Worm (Caenorhabditis elegans) whole organism, L1 larva: ENCODE data around the gene ctsa-2.

Experiments
- C04F5.9 ChIP-seq: sonication (generic microtip); optimal IDR thresholded peaks from 2 replicates; lab custom pipeline; 2016; ENCODE audit warnings: missing genetic modification characterization, missing compliant biosample characterization
- C16A3.4 ChIP-seq: fragments of 150-350 bp; optimal IDR thresholded peaks from 2 replicates; lab custom pipeline; 2014; ENCODE audit warnings: missing biosample characterization, missing genetic modification characterization
- Y116A8C.19 ChIP-seq: sonication (generic microtip); optimal IDR thresholded peaks from 2 replicates; lab custom pipeline; 2016; ENCODE audit warnings: missing compliant biosample characterization, missing genetic modification characterization, borderline replicate concordance
- dpl-1 ChIP-seq, 3 experiments: fragments of 150-350 bp in 2 of 3; sonication (generic microtip) in 1 of 3; optimal IDR thresholded peaks; 2 replicates each; lab custom pipeline; 2014 to 2017; ENCODE audit warnings: missing biosample characterization in 3 of 3, missing genetic modification characterization in 3 of 3, missing genetic modification reagents in 3 of 3
- dsc-1 ChIP-seq: sonication (generic microtip); optimal IDR thresholded peaks from 2 replicates; lab custom pipeline; 2016; ENCODE audit warnings: mild to moderate bottlenecking, missing genetic modification characterization, missing compliant biosample characterization
- efl-1 ChIP-seq, 4 experiments: fragments of 150-350 bp; optimal IDR thresholded peaks in 3 of 4; peaks in 1 of 4; 1 replicate in 1 of 4; 2 replicates in 3 of 4; lab custom pipeline; 2014; ENCODE audit warnings: missing biosample characterization in 2 of 4, missing genetic modification characterization in 2 of 4, missing genetic modification reagents in 2 of 4
- elt-2 ChIP-seq: sonication (generic microtip); optimal IDR thresholded peaks from 2 replicates; lab custom pipeline; 2016; ENCODE audit warnings: missing genetic modification characterization, mild to moderate bottlenecking, inconsistent platforms, missing compliant biosample characterization, missing genetic modification reagents
- elt-3 ChIP-seq, 6 experiments: fragments of 150-350 bp in 1 of 6; sonication (generic microtip); optimal IDR thresholded peaks; 2 replicates each; lab custom pipeline; 2017 to 2018; ENCODE audit warnings: missing biosample characterization in 6 of 6, missing genetic modification characterization in 6 of 6, inconsistent platforms in 1 of 6
- ets-5 ChIP-seq: fragments of 200-800 bp; sonication (Bioruptor generic); IDR thresholded peaks from 2 replicates; pipeline ENCODE4 v1.3.6; 2022; ENCODE audit warnings: missing genetic modification characterization, missing compliant biosample characterization
- fkh-8 ChIP-seq: sonication (generic microtip); optimal IDR thresholded peaks from 2 replicates; lab custom pipeline; 2016; ENCODE audit warnings: mild to moderate bottlenecking, missing genetic modification characterization, missing compliant biosample characterization
- fos-1 ChIP-seq: fragments of 150-350 bp; optimal IDR thresholded peaks from 2 replicates; lab custom pipeline; 2014; ENCODE audit warnings: missing biosample characterization, missing genetic modification characterization
- grh-1 ChIP-seq: fragments of 200-800 bp; sonication (Bioruptor generic); IDR thresholded peaks from 2 replicates; pipeline ENCODE4 v1.3.6; 2022; ENCODE audit warnings: missing genetic modification reagents, missing genetic modification characterization, missing compliant biosample characterization
- lin-13 ChIP-seq: fragments of 150-350 bp; optimal IDR thresholded peaks from 2 replicates; lab custom pipeline; 2014; ENCODE audit warnings: missing biosample characterization, missing genetic modification reagents, missing genetic modification characterization
- mef-2 ChIP-seq: fragments of 150-350 bp; optimal IDR thresholded peaks from 2 replicates; lab custom pipeline; 2014; ENCODE audit warnings: missing biosample characterization, missing genetic modification characterization
- nhr-19 ChIP-seq: fragments of 200-800 bp; sonication (Bioruptor generic); conservative IDR thresholded peaks from 2 replicates; pipeline ENCODE4 v1.3.6; 2022; ENCODE audit warnings: missing genetic modification characterization, missing compliant biosample characterization
- nhr-237 ChIP-seq: fragments of 150-350 bp; optimal IDR thresholded peaks from 2 replicates; lab custom pipeline; 2014; ENCODE audit warnings: missing biosample characterization, missing genetic modification characterization
- nhr-47 ChIP-seq: sonication (generic microtip); optimal IDR thresholded peaks from 2 replicates; lab custom pipeline; 2016; ENCODE audit warnings: mild to moderate bottlenecking, missing genetic modification characterization, moderate library complexity, missing compliant biosample characterization
- nhr-85 ChIP-seq: sonication (generic microtip); peaks from one replicate; lab custom pipeline; 2016; ENCODE audit warnings: missing genetic modification characterization, inconsistent platforms, missing compliant biosample characterization
- pag-3 ChIP-seq: sonication (generic microtip); optimal IDR thresholded peaks from 2 replicates; lab custom pipeline; 2017; ENCODE audit warnings: missing genetic modification characterization, mild to moderate bottlenecking, missing compliant biosample characterization, antibody characterized with exemption, borderline replicate concordance; ENCODE audit not compliant: insufficient read depth
- skn-1 ChIP-seq: fragments of 150-350 bp; optimal IDR thresholded peaks from 2 replicates; lab custom pipeline; 2014; ENCODE audit warnings: missing biosample characterization, missing genetic modification characterization
- snpc-4 ChIP-seq: fragments of 150-350 bp; optimal IDR thresholded peaks from 2 replicates; lab custom pipeline; 2014; ENCODE audit warnings: missing biosample characterization, missing genetic modification characterization
- swsn-7 ChIP-seq: sonication (generic microtip); optimal IDR thresholded peaks from 2 replicates; lab custom pipeline; 2016; ENCODE audit warnings: missing genetic modification characterization, missing compliant biosample characterization
- tlp-1 ChIP-seq: fragments of 150-350 bp; optimal IDR thresholded peaks from 2 replicates; lab custom pipeline; 2014; ENCODE audit warnings: missing biosample characterization, missing genetic modification characterization
- unc-130 ChIP-seq: fragments of 150-350 bp; optimal IDR thresholded peaks from 2 replicates; lab custom pipeline; 2017; ENCODE audit warnings: missing biosample characterization, missing genetic modification characterization, inconsistent platforms
- vab-15 ChIP-seq: sonication (generic microtip); optimal IDR thresholded peaks from 2 replicates; lab custom pipeline; 2017; ENCODE audit warnings: missing genotype, mild to moderate bottlenecking, missing genetic modification characterization, missing compliant biosample characterization
- xbp-1 ChIP-seq: sonication (generic microtip); optimal IDR thresholded peaks from 2 replicates; lab custom pipeline; 2016; ENCODE audit warnings: missing genetic modification characterization, missing compliant biosample characterization
- zip-4 ChIP-seq: fragments of 200-800 bp; sonication (Bioruptor generic); optimal IDR thresholded peaks from 2 replicates; lab custom pipeline; 2018; ENCODE audit warnings: mild to moderate bottlenecking, missing genetic modification characterization, moderate library complexity, missing compliant biosample characterization

ctsa-2 gene

DNA sequence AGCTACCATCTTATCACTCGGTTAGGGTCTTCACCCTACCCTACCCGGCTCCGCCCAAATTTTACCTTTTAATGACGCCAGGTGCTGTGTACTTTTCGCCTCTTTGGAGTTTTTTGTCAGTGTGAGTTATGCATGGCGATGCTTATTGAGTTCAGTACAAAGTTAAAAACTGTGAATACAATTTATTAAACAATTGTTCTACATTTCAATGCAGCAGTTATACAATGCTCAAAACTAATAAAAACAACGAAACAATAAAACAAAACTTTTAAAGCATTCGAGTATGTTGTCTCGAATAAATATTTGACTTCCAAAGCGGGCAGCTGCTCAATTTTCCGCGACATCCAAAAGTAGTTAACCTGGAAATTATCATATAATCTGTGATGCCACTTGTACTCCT lies at the start of gene ctsa-2:
ctsa-2 (minus strand) TSS at position 101 of the 400 bp plus-strand sequence.
- no peak for TF ChIP-seq efl-1 (optimal IDR thresholded peaks at IDR 0.05; lab: Kevin White, UChicago)
- TF ChIP-seq efl-1 (GFP tag; optimal IDR thresholded peaks at IDR 0.05 in 1 of 2; lab: Kevin White, UChicago), result peak in 1 of 2 experiments; percentile 38
- TF ChIP-seq unc-130 (tag; lab: Kevin White, UChicago), result no peak

DNA sequence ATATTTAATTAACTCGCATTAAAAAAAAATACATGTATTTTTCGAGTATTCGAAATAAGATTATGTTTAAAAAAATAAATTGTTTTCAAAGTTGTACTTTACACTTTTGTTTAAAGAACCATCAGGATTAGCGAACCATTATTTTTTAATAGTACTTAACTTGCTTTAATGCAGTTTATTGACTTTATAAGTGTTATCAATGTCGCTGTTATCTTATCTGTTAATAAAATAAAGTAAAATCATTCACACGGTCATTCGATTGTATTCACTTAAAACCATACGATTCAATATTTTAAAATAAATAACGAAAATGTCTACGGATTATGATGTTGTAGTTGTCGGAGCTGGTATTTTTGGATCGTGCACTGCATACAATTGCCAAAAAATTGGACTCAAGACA lies 46.1 kb upstream of the ctsa-2 start, which contains the start of gene C15B12.1:
C15B12.1 (plus strand) TSS at position 271 of the 400 bp plus-strand sequence.
- TF ChIP-seq vab-15 (tag; lab: Kevin White, UChicago) (no peak), elt-2 (tag; lab: Kevin White, UChicago) (peak; percentile 82), elt-3 (tag; optimal IDR thresholded peaks at IDR 0.05; lab: Kevin White, UChicago) (peak in 1 of 6 experiments; percentile 9)

DNA sequence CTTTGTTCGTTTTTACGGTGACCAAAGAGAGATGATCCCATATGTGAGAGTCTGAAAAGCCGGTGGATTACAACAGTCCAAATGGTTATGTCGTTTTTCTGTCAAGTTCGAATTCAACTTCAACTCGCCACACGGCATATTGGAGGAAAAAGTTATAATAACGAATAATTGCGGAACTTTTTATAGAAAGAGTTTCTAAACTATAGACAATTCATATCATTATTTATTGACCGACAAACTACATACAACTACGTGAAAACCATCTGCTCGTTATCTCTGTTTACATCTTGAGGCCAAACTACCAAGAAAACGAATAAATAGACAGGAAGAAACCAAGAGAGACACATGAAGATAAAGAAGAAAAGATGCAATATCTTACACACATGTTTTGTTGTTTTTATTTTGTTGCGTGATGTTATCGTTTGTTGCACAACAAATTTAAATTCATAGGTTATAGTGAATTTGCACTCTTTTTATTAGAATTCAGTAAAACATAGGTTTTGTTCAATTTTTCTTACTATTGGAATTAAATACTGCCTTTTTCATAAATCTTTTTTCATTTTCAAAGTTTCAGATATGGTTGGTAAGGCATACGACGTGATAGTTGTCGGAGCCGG lies 43.4 kb upstream of the ctsa-2 start, which contains the start of the genes C15B12.4 and C15B12.8:
C15B12.4 (minus strand) TSS at position 51 of the 617 bp plus-strand sequence.
C15B12.8 (plus strand) TSS at position 567 of the 617 bp plus-strand sequence.
- TF ChIP-seq efl-1 (optimal IDR thresholded peaks at IDR 0.05; lab: Kevin White, UChicago) (no peak), efl-1 (GFP tag; optimal IDR thresholded peaks at IDR 0.05 in 1 of 2; lab: Kevin White, UChicago) (peak in 1 of 2 experiments; percentile 12), swsn-7 (tag; lab: Kevin White, UChicago) (no peak), dsc-1 (tag; lab: Kevin White, UChicago) (peak; percentile 39)

DNA sequence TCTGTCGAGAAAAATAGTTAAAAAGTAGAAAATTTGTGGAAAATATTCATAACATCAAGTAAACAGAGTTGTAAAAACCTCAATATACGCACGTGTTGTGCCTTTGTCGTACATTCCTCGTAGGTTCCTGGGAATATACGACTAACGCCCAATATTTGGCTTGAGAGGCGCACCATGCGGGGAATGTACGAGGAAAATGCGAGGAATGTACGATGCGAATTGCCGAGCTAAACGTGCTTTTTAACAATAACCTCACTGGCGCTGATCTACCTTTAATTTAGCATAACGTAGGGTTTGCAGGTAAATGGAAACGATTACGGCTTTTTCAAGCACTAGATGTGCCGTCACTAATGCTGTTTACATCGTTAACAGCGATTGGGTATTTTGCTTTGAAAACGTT lies 38.1 kb upstream of the ctsa-2 start, which contains the start of gene C15B12.9:
C15B12.9 (plus strand) TSS at position 301 of the 400 bp plus-strand sequence.
- TF ChIP-seq skn-1 (tag; lab: Kevin White, UChicago), result no peak
- TF ChIP-seq nhr-237, result no peak
- TF ChIP-seq swsn-7 (tag; lab: Kevin White, UChicago), result no peak
- no peak for TF ChIP-seq mef-2
- TF ChIP-seq Y116A8C.19 (tag; lab: Kevin White, UChicago), result no peak
- TF ChIP-seq zip-4 (GFP tag; lab: Kevin White, UChicago), result no peak
- no peak for TF ChIP-seq pag-3
- no peak for TF ChIP-seq snpc-4 (tag; lab: Kevin White, UChicago)
- TF ChIP-seq C04F5.9, result no peak
- no peak for TF ChIP-seq fkh-8 (tag; lab: Kevin White, UChicago)
- no peak for TF ChIP-seq vab-15 (tag; lab: Kevin White, UChicago)
- no peak for TF ChIP-seq grh-1 (GFP tag; lab: Robert Waterston, UW)
- TF ChIP-seq fos-1 (tag; lab: Kevin White, UChicago), result no peak
- no peak for TF ChIP-seq C16A3.4 (tag; lab: Kevin White, UChicago)
- TF ChIP-seq elt-2 (tag; lab: Kevin White, UChicago), result no peak
- TF ChIP-seq unc-130 (tag; lab: Kevin White, UChicago), result no peak

DNA sequence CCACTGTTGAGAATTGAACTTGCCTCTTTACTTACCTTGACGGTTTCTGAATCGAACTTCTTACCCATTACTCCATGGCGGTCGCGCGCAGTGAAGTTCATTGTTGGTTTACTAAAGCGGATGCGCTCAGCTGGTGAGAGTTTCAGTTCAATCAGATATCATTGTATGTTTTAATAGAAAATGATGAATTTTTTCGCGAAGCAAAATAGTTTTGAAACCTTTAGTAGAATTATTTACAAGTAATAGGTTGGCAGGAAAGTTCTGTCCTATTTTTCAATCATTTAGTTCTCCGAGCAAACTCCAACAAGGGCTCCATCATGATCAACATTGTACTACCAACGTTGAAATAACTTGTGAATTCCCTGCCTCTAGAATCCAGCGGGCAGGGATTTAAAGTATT lies 37.1 kb upstream of the ctsa-2 start, which contains the start of gene C15B12.3:
C15B12.3 (minus strand) TSS at position 101 of the 400 bp plus-strand sequence.
- TF ChIP-seq nhr-85 (no peak), ets-5 (GFP tag; lab: Robert Waterston, UW) (no peak), xbp-1 (no peak), tlp-1 (tag; lab: Kevin White, UChicago) (no peak), nhr-47 (tag; lab: Kevin White, UChicago) (no peak), lin-13 (GFP tag; lab: Kevin White, UChicago) (no peak)

DNA sequence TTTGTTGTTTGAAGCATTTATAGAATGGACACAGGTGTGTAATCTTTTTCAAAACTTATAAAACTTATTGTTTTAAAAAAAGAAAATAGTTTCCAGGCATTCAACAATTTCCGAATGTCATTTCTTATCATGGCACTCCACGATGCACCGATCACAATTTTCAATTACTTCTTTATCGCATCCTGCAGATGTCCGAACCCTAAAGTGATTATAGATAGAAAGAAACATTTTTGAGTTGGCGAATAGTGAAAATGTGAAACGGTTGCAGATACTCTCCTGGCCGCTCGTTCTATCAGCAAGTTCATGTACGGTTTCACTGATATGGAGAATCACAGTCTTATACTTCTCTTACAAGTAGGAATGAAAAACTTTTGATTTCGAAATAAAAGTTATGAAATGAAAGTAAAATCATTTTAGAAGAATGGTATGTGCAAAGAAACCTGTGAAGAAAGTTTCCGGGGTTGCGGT lies 32.6 kb upstream of the ctsa-2 start, which contains the start of gene C15B12.2:
C15B12.2 (plus strand) TSS at position 418 of the 468 bp plus-strand sequence.
- TF ChIP-seq dpl-1 (GFP tag; optimal IDR thresholded peaks at IDR 0.05; lab: Kevin White, UChicago) (no peak), nhr-19 (GFP tag; lab: Robert Waterston, UW) (no peak), elt-2 (tag; lab: Kevin White, UChicago) (peak; percentile 72)
